Worm (Caenorhabditis elegans) whole organism, L4 larva: ENCODE measurements around the gene F47B8.14.

ENCODE experiments used
- F10B5.3 ChIP-seq: sonication (generic microtip); optimal IDR thresholded peaks from 2 replicates; lab custom pipeline; 2016; ENCODE audit warnings: mild to moderate bottlenecking, missing genetic modification characterization, missing compliant biosample characterization
- F26F4.8 ChIP-seq: fragments of 200-800 bp; sonication (Bioruptor generic); conservative IDR thresholded peaks from 2 replicates; pipeline ENCODE4 v1.3.6; 2022; ENCODE audit warnings: missing genetic modification characterization, missing compliant biosample characterization
- F37D6.2 ChIP-seq: sonication (generic microtip); optimal IDR thresholded peaks from 2 replicates; lab custom pipeline; 2016; ENCODE audit warnings: mild to moderate bottlenecking, missing genetic modification characterization, missing compliant biosample characterization
- F44E2.7 ChIP-seq: fragments of 200-800 bp; sonication (Bioruptor generic); IDR thresholded peaks from 2 replicates; pipeline ENCODE4 v2.1.2; 2022; ENCODE audit warnings: missing genetic modification characterization, missing compliant biosample characterization
- Y75B8A.6 ChIP-seq: fragments of 200-800 bp; sonication (Bioruptor generic); IDR thresholded peaks from 2 replicates; pipeline ENCODE4 v1.3.6; 2022; ENCODE audit warnings: missing genetic modification reagents, missing genetic modification characterization, missing compliant biosample characterization
- aha-1 ChIP-seq: fragments of 150-350 bp; peaks from one replicate; lab custom pipeline; 2014; ENCODE audit warnings: missing biosample characterization, missing genetic modification characterization
- aly-2 ChIP-seq: sonication (generic microtip); optimal IDR thresholded peaks from 2 replicates; lab custom pipeline; 2018; ENCODE audit warnings: missing biosample characterization, missing genetic modification characterization
- attf-4 ChIP-seq: sonication (generic microtip); optimal IDR thresholded peaks from 3 replicates; lab custom pipeline; 2017; ENCODE audit warnings: missing biosample characterization, missing genetic modification characterization
- ceh-44 ChIP-seq: fragments of 200-800 bp; sonication (Bioruptor generic); IDR thresholded peaks from 2 replicates; pipeline ENCODE4 v1.3.6; 2022; ENCODE audit warnings: missing genetic modification reagents, missing genetic modification characterization, missing compliant biosample characterization
- ceh-82 ChIP-seq: sonication (generic microtip); optimal IDR thresholded peaks from 2 replicates; lab custom pipeline; 2017; ENCODE audit warnings: missing biosample characterization, missing genetic modification characterization
- cey-2 ChIP-seq: sonication (generic microtip); optimal IDR thresholded peaks from 3 replicates; lab custom pipeline; 2017; ENCODE audit warnings: missing genetic modification characterization, mild to moderate bottlenecking, missing compliant biosample characterization, antibody characterized with exemption, borderline replicate concordance; ENCODE audit not compliant: insufficient read depth
- ctbp-1 ChIP-seq: fragments of 200-800 bp; sonication (Bioruptor generic); IDR thresholded peaks from 2 replicates; pipeline ENCODE4 v1.3.6; 2022; ENCODE audit warnings: missing genetic modification reagents, missing genetic modification characterization, missing compliant biosample characterization
- daf-8 ChIP-seq: fragments of 200-800 bp; sonication (Bioruptor generic); IDR thresholded peaks from 2 replicates; pipeline ENCODE4 v1.3.6; 2022; ENCODE audit warnings: missing genetic modification characterization, missing compliant biosample characterization
- dmd-6 ChIP-seq: fragments of 200-800 bp; sonication (Bioruptor generic); IDR thresholded peaks from 2 replicates; pipeline ENCODE4 v1.3.6; 2022; ENCODE audit warnings: missing genetic modification reagents, missing genetic modification characterization, missing compliant biosample characterization
- dmd-9 ChIP-seq: fragments of 200-800 bp; sonication (Bioruptor generic); IDR thresholded peaks from 2 replicates; pipeline ENCODE4 v1.3.6; 2022; ENCODE audit warnings: missing genetic modification reagents, missing genetic modification characterization, missing compliant biosample characterization
- egl-43 ChIP-seq: fragments of 200-800 bp; sonication (Bioruptor generic); IDR thresholded peaks from 2 replicates; pipeline ENCODE4 v1.3.6; 2022; ENCODE audit warnings: missing genetic modification reagents, missing genetic modification characterization, missing compliant biosample characterization
- gei-8 ChIP-seq: fragments of 200-800 bp; sonication (Bioruptor generic); optimal IDR thresholded peaks from 2 replicates; lab custom pipeline; 2018; ENCODE audit warnings: mild to moderate bottlenecking, missing genetic modification characterization, missing compliant biosample characterization
- lim-7 ChIP-seq: fragments of 200-800 bp; sonication (Bioruptor generic); IDR thresholded peaks from 2 replicates; pipeline ENCODE4 v1.3.6; 2022; ENCODE audit warnings: missing genetic modification characterization, missing compliant biosample characterization
- lin-1 ChIP-seq: fragments of 200-800 bp; sonication (Bioruptor generic); IDR thresholded peaks from 2 replicates; pipeline ENCODE4 v1.3.6; 2022; ENCODE audit warnings: missing genetic modification reagents, missing genetic modification characterization, missing compliant biosample characterization
- lin-15B ChIP-seq: fragments of 150-350 bp; sonication (generic microtip); optimal IDR thresholded peaks from 3 replicates; lab custom pipeline; 2014; ENCODE audit warnings: missing biosample characterization, missing genetic modification characterization
- lin-29 ChIP-seq: fragments of 200-800 bp; sonication (Bioruptor generic); IDR thresholded peaks from 2 replicates; pipeline ENCODE4 v1.3.6; 2022; ENCODE audit warnings: missing genetic modification reagents, missing genetic modification characterization, missing compliant biosample characterization
- lin-39 ChIP-seq: fragments of 150-350 bp; optimal IDR thresholded peaks from 2 replicates; lab custom pipeline; 2014; ENCODE audit warnings: missing biosample characterization, missing genetic modification reagents, missing genetic modification characterization
- lir-3 ChIP-seq: sonication (generic microtip); optimal IDR thresholded peaks from 2 replicates; lab custom pipeline; 2016; ENCODE audit warnings: mild to moderate bottlenecking, missing genetic modification characterization, missing compliant biosample characterization
- madf-5 ChIP-seq, 2 experiments: fragments of 200-800 bp; sonication (Bioruptor generic); IDR thresholded peaks; 2 replicates each; pipeline ENCODE4 v1.3.6; 2022; ENCODE audit warnings: missing compliant biosample characterization in 2 of 2, missing genetic modification characterization in 2 of 2
- mdt-29 ChIP-seq: fragments of 200-800 bp; sonication (Bioruptor generic); IDR thresholded peaks from 2 replicates; pipeline ENCODE4 v1.3.6; 2022; ENCODE audit warnings: missing genetic modification reagents, missing genetic modification characterization, missing compliant biosample characterization
- mep-1 ChIP-seq: fragments of 150-350 bp; sonication (generic microtip); optimal IDR thresholded peaks from 3 replicates; lab custom pipeline; 2014; ENCODE audit warnings: missing biosample characterization, missing genetic modification characterization
- mes-2 ChIP-seq: sonication (generic microtip); optimal IDR thresholded peaks from 2 replicates; lab custom pipeline; 2016; ENCODE audit warnings: missing genotype, mild to moderate bottlenecking, missing genetic modification characterization, missing compliant biosample characterization; ENCODE audit not compliant: poor library complexity, severe bottlenecking
- nhr-28 ChIP-seq: fragments of 150-350 bp; optimal IDR thresholded peaks from 2 replicates; lab custom pipeline; 2014; ENCODE audit warnings: missing biosample characterization, missing genetic modification characterization
- nhr-48 ChIP-seq: sonication (generic microtip); optimal IDR thresholded peaks from 2 replicates; lab custom pipeline; 2016; ENCODE audit warnings: mild to moderate bottlenecking, missing genetic modification characterization, missing compliant biosample characterization
- pha-4 ChIP-seq, 2 experiments: fragments of 150-350 bp in 1 of 2; fragments of 200-800 bp in 1 of 2; sonication (Bioruptor generic) in 1 of 2; IDR thresholded peaks in 1 of 2; optimal IDR thresholded peaks in 1 of 2; 2 replicates each; pipeline versions ENCODE4 v1.3.6 to Lab custom; 2014 to 2022; ENCODE audit warnings: missing genetic modification characterization in 2 of 2, missing genetic modification reagents in 2 of 2, missing biosample characterization in 1 of 2, missing compliant biosample characterization in 1 of 2
- rbr-2 ChIP-seq: sonication (generic microtip); optimal IDR thresholded peaks from 2 replicates; lab custom pipeline; 2016; ENCODE audit warnings: missing genotype, missing genetic modification characterization, missing compliant biosample characterization
- sdz-12 ChIP-seq: fragments of 200-800 bp; sonication (Bioruptor generic); optimal IDR thresholded peaks from 2 replicates; lab custom pipeline; 2018; ENCODE audit warnings: mild to moderate bottlenecking, missing genetic modification characterization, missing compliant biosample characterization
- spr-3 ChIP-seq: fragments of 200-800 bp; sonication (Bioruptor generic); optimal IDR thresholded peaks from 2 replicates; lab custom pipeline; 2018; ENCODE audit warnings: mild to moderate bottlenecking, missing genetic modification characterization, missing compliant biosample characterization
- tag-97 ChIP-seq: fragments of 200-800 bp; sonication (Bioruptor generic); IDR thresholded peaks from 2 replicates; pipeline ENCODE4 v1.3.6; 2022; ENCODE audit warnings: missing genetic modification characterization, missing compliant biosample characterization
- unc-62 ChIP-seq, 3 experiments: fragments of 150-350 bp in 1 of 3; sonication (generic microtip); optimal IDR thresholded peaks in 2 of 3; peaks in 1 of 3; 1 replicate in 1 of 3; 2 replicates in 2 of 3; lab custom pipeline; 2014 to 2017; ENCODE audit warnings: missing biosample characterization in 3 of 3, missing genetic modification characterization in 3 of 3, missing genetic modification reagents in 3 of 3, missing genotype in 1 of 3
- vab-7 ChIP-seq: fragments of 200-800 bp; sonication (Bioruptor generic); IDR thresholded peaks from 2 replicates; pipeline ENCODE4 v1.3.6; 2022; ENCODE audit warnings: missing genetic modification reagents, missing genetic modification characterization, missing compliant biosample characterization
- zag-1 ChIP-seq: fragments of 150-350 bp; optimal IDR thresholded peaks from 2 replicates; lab custom pipeline; 2014; ENCODE audit warnings: missing biosample characterization, missing genetic modification characterization
- zfp-2 ChIP-seq: sonication (generic microtip); optimal IDR thresholded peaks from 2 replicates; lab custom pipeline; 2016; ENCODE audit warnings: mild to moderate bottlenecking, missing genetic modification characterization, missing compliant biosample characterization

Gene F47B8.14

ce11 chrV:14350949-14351348 lies 30.6 kb downstream of the F47B8.14 start (continued):
- TF ChIP-seq nhr-28 (tag; lab: Kevin White, UChicago) (peak; percentile 88), cey-2 (tag; lab: Kevin White, UChicago) (no peak), nhr-48 (tag; lab: Kevin White, UChicago) (peak; percentile 46), mep-1 (tag; lab: Kevin White, UChicago) (peak; percentile 93), F44E2.7 (GFP tag; lab: Robert Waterston, UW) (0 out of 2 replicates have a peak, but pooled peaks have one; percentile 31), gei-8 (GFP tag; lab: Kevin White, UChicago) (no peak), sdz-12 (no peak), F37D6.2 (tag; lab: Kevin White, UChicago) (peak; percentile 22), lir-3 (tag; lab: Kevin White, UChicago) (no peak), egl-43 (GFP tag; lab: Robert Waterston, UW) (peak; percentile 86), aha-1 (tag; lab: Kevin White, UChicago) (peak; percentile 99), pha-4 (GFP tag; IDR thresholded peaks at IDR 0.05; lab: Robert Waterston, UW) (peak; percentile 11; the same call in 1 of the 2 replicates), pha-4 (tag; optimal IDR thresholded peaks at IDR 0.05; lab: Kevin White, UChicago) (no peak), attf-4 (tag; lab: Kevin White, UChicago) (no peak), zfp-2 (tag; lab: Kevin White, UChicago) (peak; percentile 15), spr-3 (GFP tag; lab: Kevin White, UChicago) (no peak), ceh-44 (GFP tag; lab: Robert Waterston, UW) (peak; percentile 21; the same call in 1 of the 2 replicates), zag-1 (tag; lab: Kevin White, UChicago) (no peak), F10B5.3 (tag; lab: Kevin White, UChicago) (no peak), madf-5 (GFP tag; IDR thresholded peaks at IDR 0.05; lab: Robert Waterston, UW) (no peak), dmd-9 (GFP tag; lab: Robert Waterston, UW) (peak; percentile 63; the same call in 1 of the 2 replicates), rbr-2 (peak; percentile 86), lin-39 (tag; lab: Kevin White, UChicago) (no peak), aly-2 (peak; percentile 20), ctbp-1 (peak; percentile 62; the same call in 1 of the 2 replicates), mes-2 (tag; lab: Kevin White, UChicago) (peak; percentile 84), lin-29 (0 out of 2 replicates have a peak, but pooled peaks have one; percentile 24), mdt-29 (peak; percentile 59; the same call in 1 of the 2 replicates), lim-7 (GFP tag; lab: Robert Waterston, UW) (0 out of 2 replicates have a peak, but pooled peaks have one; percentile 40), tag-97 (GFP tag; lab: Robert Waterston, UW) (no peak), vab-7 (GFP tag; lab: Robert Waterston, UW) (peak; percentile 70), lin-1 (peak; percentile 72; the same call in 1 of the 2 replicates), daf-8 (GFP tag; lab: Robert Waterston, UW) (no peak), ceh-82 (tag; lab: Kevin White, UChicago) (no peak), dmd-6 (peak; percentile 88), lin-15B (no peak), Y75B8A.6 (no peak)

DNA sequence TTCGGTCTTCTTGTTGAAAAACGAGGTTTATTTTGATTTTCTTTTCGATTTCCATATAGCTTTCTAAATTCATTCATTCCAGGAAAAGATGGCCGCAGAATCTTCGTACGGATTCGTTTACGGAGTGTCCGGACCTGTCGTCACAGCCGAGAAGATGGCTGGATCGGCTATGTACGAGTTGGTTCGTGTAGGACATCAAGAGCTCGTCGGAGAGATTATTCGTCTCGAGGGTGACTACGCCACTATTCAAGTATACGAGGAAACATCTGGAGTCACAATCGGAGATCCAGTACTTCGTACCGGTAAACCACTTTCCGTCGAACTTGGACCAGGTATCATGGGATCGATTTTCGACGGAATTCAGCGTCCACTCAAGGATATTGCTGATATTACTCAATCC lies 31.3 kb downstream of the F47B8.14 start, which contains the start of gene vha-13:
vha-13 (plus strand) TSS at position 81 of the 400 bp plus-strand sequence.
- no peak for TF ChIP-seq F26F4.8 (GFP tag; lab: Robert Waterston, UW)
- TF ChIP-seq unc-62 (GFP tag; optimal IDR thresholded peaks at IDR 0.05 in 1 of 2; lab: Kevin White, UChicago) = peak in 1 of 2 experiments; percentile 72
- no peak for TF ChIP-seq unc-62 (tag; optimal IDR thresholded peaks at IDR 0.05; lab: Kevin White, UChicago)
- TF ChIP-seq, all 104 proteins: peak for 1
